Worm (Caenorhabditis elegans) whole organism, L2 larva: ENCODE results near the gene lido-2.

Source experiments
- aly-2 ChIP-seq: fragments of 150-350 bp; optimal IDR thresholded peaks from 2 replicates; lab custom pipeline; 2014; ENCODE audit warnings: missing biosample characterization, missing genetic modification characterization
- nhr-12 ChIP-seq: fragments of 150-350 bp; optimal IDR thresholded peaks from 2 replicates; lab custom pipeline; 2014; ENCODE audit warnings: missing biosample characterization, missing genetic modification characterization
- nhr-21 ChIP-seq: fragments of 150-350 bp; optimal IDR thresholded peaks from 2 replicates; lab custom pipeline; 2014; ENCODE audit warnings: missing biosample characterization, missing genetic modification characterization
- nhr-237 ChIP-seq: fragments of 150-350 bp; optimal IDR thresholded peaks from 2 replicates; lab custom pipeline; 2014; ENCODE audit warnings: missing biosample characterization, missing genetic modification characterization
- skn-1 ChIP-seq: sonication (generic microtip); optimal IDR thresholded peaks from 2 replicates; lab custom pipeline; 2017; ENCODE audit warnings: missing biosample characterization, missing genetic modification characterization
- ztf-11 ChIP-seq: sonication (generic microtip); optimal IDR thresholded peaks from 2 replicates; lab custom pipeline; 2017; ENCODE audit warnings: missing biosample characterization, missing genetic modification characterization

- no peak for TF ChIP-seq ztf-11 (tag; lab: Kevin White, UChicago)
- TF ChIP-seq nhr-12 (tag; lab: Kevin White, UChicago): no peak
- TF ChIP-seq skn-1 (tag; lab: Kevin White, UChicago): no peak
- TF ChIP-seq nhr-237 (tag; lab: Kevin White, UChicago): no peak
- TF ChIP-seq aly-2 (tag; lab: Kevin White, UChicago): no peak
- TF ChIP-seq nhr-21 (tag; lab: Kevin White, UChicago): no peak
Observed at ce11 chrX:17146545-17146944, 46.0 kb upstream of the lido-2 start.
